Worm (Caenorhabditis elegans) whole organism, L2 larva: ENCODE measurements around the gene R02D5.24.
A peak's percentile ranks its signal among the peaks of the same experiment; 100 is the strongest.

Experiments
- C34F6.9 ChIP-seq: fragments of 150-350 bp; optimal IDR thresholded peaks from 2 replicates; lab custom pipeline; 2014; ENCODE audit warnings: missing biosample characterization, missing genetic modification characterization
- F13H6.1 ChIP-seq: sonication (generic microtip); optimal IDR thresholded peaks from 2 replicates; lab custom pipeline; 2016; ENCODE audit warnings: missing genetic modification characterization, missing compliant biosample characterization
- Y55F3AM.14 ChIP-seq: fragments of 200-800 bp; sonication (Bioruptor generic); optimal IDR thresholded peaks from 2 replicates; lab custom pipeline; 2018; ENCODE audit warnings: mild to moderate bottlenecking, missing genetic modification characterization, missing compliant biosample characterization
- ZK546.5 ChIP-seq: sonication (generic microtip); optimal IDR thresholded peaks from 2 replicates; lab custom pipeline; 2017; ENCODE audit warnings: missing biosample characterization, missing genetic modification characterization
- alr-1 ChIP-seq: fragments of 150-350 bp; optimal IDR thresholded peaks from 2 replicates; lab custom pipeline; 2014; ENCODE audit warnings: missing biosample characterization, missing genetic modification characterization
- ama-1 ChIP-seq: fragments of 150-350 bp; optimal IDR thresholded peaks from 2 replicates; lab custom pipeline; 2018; ENCODE audit warnings: inconsistent platforms
- blmp-1 ChIP-seq: sonication (generic microtip); optimal IDR thresholded peaks from 2 replicates; lab custom pipeline; 2017; ENCODE audit warnings: missing genetic modification characterization, mild to moderate bottlenecking, missing compliant biosample characterization, antibody characterized with exemption, moderate library complexity; ENCODE audit not compliant: insufficient read depth
- ceh-16 ChIP-seq: fragments of 150-350 bp; optimal IDR thresholded peaks from 2 replicates; lab custom pipeline; 2014; ENCODE audit warnings: missing biosample characterization, missing genetic modification characterization
- ceh-82 ChIP-seq: fragments of 150-350 bp; optimal IDR thresholded peaks from 2 replicates; lab custom pipeline; 2014; ENCODE audit warnings: missing biosample characterization, missing genetic modification characterization
- crh-2 ChIP-seq: sonication (generic microtip); optimal IDR thresholded peaks from 2 replicates; lab custom pipeline; 2017; ENCODE audit warnings: missing biosample characterization, missing genetic modification characterization
- dmd-4 ChIP-seq: sonication (generic microtip); optimal IDR thresholded peaks from 2 replicates; lab custom pipeline; 2017; ENCODE audit warnings: missing biosample characterization, missing genetic modification characterization
- egl-27 ChIP-seq: sonication (generic microtip); optimal IDR thresholded peaks from 3 replicates; lab custom pipeline; 2017; ENCODE audit warnings: missing biosample characterization, missing genetic modification reagents, missing genetic modification characterization
- elt-1 ChIP-seq: fragments of 150-350 bp; optimal IDR thresholded peaks from 2 replicates; lab custom pipeline; 2014; ENCODE audit warnings: missing biosample characterization, missing genetic modification characterization
- fos-1 ChIP-seq: fragments of 150-350 bp; optimal IDR thresholded peaks from 2 replicates; lab custom pipeline; 2014; ENCODE audit warnings: missing biosample characterization, missing genetic modification characterization
- gmeb-1 ChIP-seq: fragments of 150-350 bp; optimal IDR thresholded peaks from 2 replicates; lab custom pipeline; 2014; ENCODE audit warnings: missing biosample characterization, missing genetic modification characterization
- lin-13 ChIP-seq: fragments of 150-350 bp; optimal IDR thresholded peaks from 2 replicates; lab custom pipeline; 2014; ENCODE audit warnings: missing biosample characterization, missing genetic modification reagents, missing genetic modification characterization
- lsy-2 ChIP-seq, 2 experiments: fragments of 150-350 bp in 1 of 2; sonication (generic microtip) in 1 of 2; optimal IDR thresholded peaks; 2 replicates each; lab custom pipeline; 2014 to 2017; ENCODE audit warnings: missing biosample characterization in 2 of 2, missing genetic modification characterization in 2 of 2
- mdl-1 ChIP-seq, 2 experiments: fragments of 150-350 bp in 1 of 2; sonication (generic microtip) in 1 of 2; optimal IDR thresholded peaks; 2 replicates each; lab custom pipeline; 2017; ENCODE audit warnings: missing biosample characterization in 2 of 2, missing genetic modification characterization in 2 of 2
- nhr-10 ChIP-seq: sonication (generic microtip); optimal IDR thresholded peaks from 2 replicates; lab custom pipeline; 2017; ENCODE audit warnings: missing biosample characterization, missing genetic modification characterization
- nhr-11 ChIP-seq: fragments of 150-350 bp; optimal IDR thresholded peaks from 2 replicates; lab custom pipeline; 2014; ENCODE audit warnings: missing biosample characterization, missing genetic modification characterization
- nhr-12 ChIP-seq: fragments of 150-350 bp; optimal IDR thresholded peaks from 2 replicates; lab custom pipeline; 2014; ENCODE audit warnings: missing biosample characterization, missing genetic modification characterization
- nhr-129 ChIP-seq: fragments of 150-350 bp; optimal IDR thresholded peaks from 2 replicates; lab custom pipeline; 2014; ENCODE audit warnings: missing biosample characterization, missing genetic modification characterization
- nhr-21 ChIP-seq: fragments of 150-350 bp; optimal IDR thresholded peaks from 2 replicates; lab custom pipeline; 2014; ENCODE audit warnings: missing biosample characterization, missing genetic modification characterization
- nhr-237 ChIP-seq: fragments of 150-350 bp; optimal IDR thresholded peaks from 2 replicates; lab custom pipeline; 2014; ENCODE audit warnings: missing biosample characterization, missing genetic modification characterization
- nhr-25 ChIP-seq: fragments of 150-350 bp; sonication (generic microtip); optimal IDR thresholded peaks from 3 replicates; lab custom pipeline; 2014; ENCODE audit warnings: missing biosample characterization, missing genetic modification characterization
- nhr-6 ChIP-seq: fragments of 150-350 bp; optimal IDR thresholded peaks from 2 replicates; lab custom pipeline; 2014; ENCODE audit warnings: missing biosample characterization, missing genetic modification characterization
- nhr-77 ChIP-seq: fragments of 150-350 bp; optimal IDR thresholded peaks from 2 replicates; lab custom pipeline; 2014; ENCODE audit warnings: missing biosample characterization, missing genetic modification characterization
- sem-4 ChIP-seq: fragments of 150-350 bp; optimal IDR thresholded peaks from 2 replicates; lab custom pipeline; 2014; ENCODE audit warnings: missing biosample characterization, missing genetic modification reagents, missing genetic modification characterization
- skn-1 ChIP-seq: sonication (generic microtip); optimal IDR thresholded peaks from 2 replicates; lab custom pipeline; 2017; ENCODE audit warnings: missing biosample characterization, missing genetic modification characterization
- sma-3 ChIP-seq: sonication (generic microtip); optimal IDR thresholded peaks from 2 replicates; lab custom pipeline; 2016; ENCODE audit warnings: missing genetic modification reagents, missing genetic modification characterization, missing compliant biosample characterization
- sma-9 ChIP-seq, 2 experiments: fragments of 150-350 bp in 1 of 2; sonication (generic microtip) in 1 of 2; optimal IDR thresholded peaks; 2 replicates each; lab custom pipeline; 2014 to 2016; ENCODE audit warnings: missing genetic modification characterization in 2 of 2, mild to moderate bottlenecking in 1 of 2, missing biosample characterization in 1 of 2, missing compliant biosample characterization in 1 of 2, missing genetic modification reagents in 1 of 2, moderate library complexity in 1 of 2
- unc-55 ChIP-seq: fragments of 150-350 bp; sonication (generic microtip); optimal IDR thresholded peaks from 3 replicates; lab custom pipeline; 2014; ENCODE audit warnings: missing biosample characterization, missing genetic modification reagents, missing genetic modification characterization
- unc-62 ChIP-seq: fragments of 150-350 bp; optimal IDR thresholded peaks from 2 replicates; lab custom pipeline; 2014; ENCODE audit warnings: missing biosample characterization, missing genetic modification reagents, missing genetic modification characterization
- ztf-1 ChIP-seq: fragments of 200-800 bp; sonication (Bioruptor generic); conservative IDR thresholded peaks from 2 replicates; pipeline ENCODE4 v1.3.6; 2022; ENCODE audit warnings: missing genetic modification characterization, missing compliant biosample characterization

The R02D5.24 gene

ce11 chrV:14499074-14499864, 1.9 kb upstream of the R02D5.24 start:
- peak; percentile 31 for TF ChIP-seq nhr-25 (tag; lab: Kevin White, UChicago)
- TF ChIP-seq C34F6.9 (tag; lab: Kevin White, UChicago) = peak; percentile 11
- TF ChIP-seq nhr-10 (tag; lab: Kevin White, UChicago) = no peak
- TF ChIP-seq nhr-129 (tag; lab: Kevin White, UChicago) = peak; percentile 54
- peak; percentile 32 for TF ChIP-seq F13H6.1 (tag; lab: Kevin White, UChicago)
- TF ChIP-seq, all 48 proteins: peak for 4

- TF ChIP-seq ceh-82 (tag; lab: Kevin White, UChicago) = no peak
- no peak for TF ChIP-seq sma-9 (GFP tag; optimal IDR thresholded peaks at IDR 0.05; lab: Kevin White, UChicago)
- TF ChIP-seq sma-9 (tag; optimal IDR thresholded peaks at IDR 0.05; lab: Kevin White, UChicago) = no peak
- TF ChIP-seq unc-55 (GFP tag; lab: Kevin White, UChicago) = peak; percentile 24
- TF ChIP-seq, all 48 proteins: peak for 1
These were observed 586 bp upstream of the R02D5.24 start for ce11 chrV:14500554-14500953.

- TF ChIP-seq nhr-11 (no peak), sma-9 (GFP tag; optimal IDR thresholded peaks at IDR 0.05; lab: Kevin White, UChicago) (peak; percentile 1), sma-9 (tag; optimal IDR thresholded peaks at IDR 0.05; lab: Kevin White, UChicago) (no peak), ZK546.5 (tag; lab: Kevin White, UChicago) (no peak), dmd-4 (tag; lab: Kevin White, UChicago) (no peak), skn-1 (tag; lab: Kevin White, UChicago) (peak; percentile 47), ceh-16 (tag; lab: Kevin White, UChicago) (no peak), sma-3 (GFP tag; lab: Kevin White, UChicago) (peak; percentile 8), ama-1 (lab: Kevin White, UChicago) (no peak), nhr-237 (no peak), fos-1 (tag; lab: Kevin White, UChicago) (peak; percentile 92), lin-13 (GFP tag; lab: Kevin White, UChicago) (no peak), alr-1 (no peak), nhr-21 (tag; lab: Kevin White, UChicago) (no peak), nhr-6 (tag; lab: Kevin White, UChicago) (no peak), ceh-82 (tag; lab: Kevin White, UChicago) (no peak), crh-2 (tag; lab: Kevin White, UChicago) (no peak), ztf-1 (GFP tag; lab: Robert Waterston, UW) (no peak), nhr-12 (tag; lab: Kevin White, UChicago) (no peak)
These were observed 1.9 kb downstream of the R02D5.24 start for ce11 chrV:14503065-14503464.

ce11 chrV:14504120-14504519, 3.0 kb downstream of the R02D5.24 start:
- TF ChIP-seq sem-4 (tag; lab: Kevin White, UChicago) (no peak), dmd-4 (tag; lab: Kevin White, UChicago) (no peak), nhr-237 (no peak), lsy-2 (tag; optimal IDR thresholded peaks at IDR 0.05; lab: Kevin White, UChicago) (no peak), fos-1 (tag; lab: Kevin White, UChicago) (peak; percentile 32)

ce11 chrV:14504774-14505173, 3.6 kb downstream of the R02D5.24 start:
- TF ChIP-seq fos-1 (tag; lab: Kevin White, UChicago) (peak; percentile 68), ceh-16 (tag; lab: Kevin White, UChicago) (peak; percentile 41), lin-13 (GFP tag; lab: Kevin White, UChicago) (no peak)

- TF ChIP-seq ceh-16 (tag; lab: Kevin White, UChicago) (peak; percentile 89), sem-4 (tag; lab: Kevin White, UChicago) (peak; percentile 42), alr-1 (no peak), nhr-11 (no peak), nhr-10 (tag; lab: Kevin White, UChicago) (no peak), skn-1 (tag; lab: Kevin White, UChicago) (peak; percentile 28), sma-3 (GFP tag; lab: Kevin White, UChicago) (peak; percentile 44), nhr-25 (tag; lab: Kevin White, UChicago) (peak; percentile 48), gmeb-1 (tag; lab: Kevin White, UChicago) (peak; percentile 24), ZK546.5 (tag; lab: Kevin White, UChicago) (no peak), sma-9 (GFP tag; optimal IDR thresholded peaks at IDR 0.05; lab: Kevin White, UChicago) (peak; percentile 40), sma-9 (tag; optimal IDR thresholded peaks at IDR 0.05; lab: Kevin White, UChicago) (no peak), blmp-1 (peak; percentile 33), nhr-77 (no peak), nhr-6 (tag; lab: Kevin White, UChicago) (no peak), dmd-4 (tag; lab: Kevin White, UChicago) (no peak), elt-1 (tag; lab: Kevin White, UChicago) (peak; percentile 85), egl-27 (tag; lab: Kevin White, UChicago) (peak; percentile 73), fos-1 (tag; lab: Kevin White, UChicago) (peak; percentile 90), Y55F3AM.14 (GFP tag; lab: Kevin White, UChicago) (no peak), nhr-21 (tag; lab: Kevin White, UChicago) (peak; percentile 85), mdl-1 (tag; optimal IDR thresholded peaks at IDR 0.05; lab: Kevin White, UChicago) (peak in 1 of 2 experiments; percentile 4), unc-62 (GFP tag; lab: Kevin White, UChicago) (no peak)
These were observed 4.6 kb downstream of the R02D5.24 start for ce11 chrV:14505745-14506214.
